Worm (Caenorhabditis elegans) whole organism, L1 larva: ENCODE data around the gene C04G6.2.

Source experiments
- jun-1 ChIP-seq: fragments of 150-350 bp; optimal IDR thresholded peaks from 2 replicates; lab custom pipeline; 2014; ENCODE audit warnings: missing biosample characterization, missing genetic modification reagents, missing genetic modification characterization
- unc-86 ChIP-seq: sonication (generic microtip); optimal IDR thresholded peaks from 2 replicates; lab custom pipeline; 2016; ENCODE audit warnings: missing genetic modification characterization, missing compliant biosample characterization

- TF ChIP-seq jun-1 (no peak), unc-86 (no peak)
Measured at ce11 chrII:5058036-5058435, 35.0 kb upstream of the C04G6.2 start, which contains the start of gene C27A2.12.
